Worm (Caenorhabditis elegans) whole organism, L2 larva: ENCODE measurements around the gene col-43.

Experiments
- F13H6.1 ChIP-seq: sonication (generic microtip); optimal IDR thresholded peaks from 2 replicates; lab custom pipeline; 2016; ENCODE audit warnings: missing genetic modification characterization, missing compliant biosample characterization
- ama-1 ChIP-seq: fragments of 150-350 bp; optimal IDR thresholded peaks from 2 replicates; lab custom pipeline; 2018; ENCODE audit warnings: inconsistent platforms
- nhr-11 ChIP-seq: fragments of 150-350 bp; optimal IDR thresholded peaks from 2 replicates; lab custom pipeline; 2014; ENCODE audit warnings: missing biosample characterization, missing genetic modification characterization
- nhr-25 ChIP-seq: fragments of 150-350 bp; sonication (generic microtip); optimal IDR thresholded peaks from 3 replicates; lab custom pipeline; 2014; ENCODE audit warnings: missing biosample characterization, missing genetic modification characterization
- nhr-6 ChIP-seq: fragments of 150-350 bp; optimal IDR thresholded peaks from 2 replicates; lab custom pipeline; 2014; ENCODE audit warnings: missing biosample characterization, missing genetic modification characterization
- unc-39 ChIP-seq: fragments of 150-350 bp; optimal IDR thresholded peaks from 2 replicates; lab custom pipeline; 2014; ENCODE audit warnings: missing biosample characterization, missing genetic modification characterization
- unc-62 ChIP-seq: fragments of 150-350 bp; optimal IDR thresholded peaks from 2 replicates; lab custom pipeline; 2014; ENCODE audit warnings: missing biosample characterization, missing genetic modification reagents, missing genetic modification characterization
- ztf-11 ChIP-seq: sonication (generic microtip); optimal IDR thresholded peaks from 2 replicates; lab custom pipeline; 2017; ENCODE audit warnings: missing biosample characterization, missing genetic modification characterization

- TF ChIP-seq nhr-25 (tag; lab: Kevin White, UChicago) (no peak), ztf-11 (tag; lab: Kevin White, UChicago) (no peak), F13H6.1 (tag; lab: Kevin White, UChicago) (no peak), unc-39 (tag; lab: Kevin White, UChicago) (no peak), unc-62 (GFP tag; lab: Kevin White, UChicago) (no peak), ama-1 (lab: Kevin White, UChicago) (no peak), nhr-6 (tag; lab: Kevin White, UChicago) (no peak), nhr-11 (tag; lab: Kevin White, UChicago) (no peak)
Observed at ce11 chrV:8069637-8070036, 18.9 kb upstream of the col-43 start, which contains the start of gene str-143.
